Fruit fly (Drosophila melanogaster) whole organism, embryonic: ENCODE data around the gene CG46465.

Experiments
- CG1024 ChIP-seq: fragments of 200-800 bp; sonication (Bioruptor generic); IDR thresholded peaks from 2 replicates; pipeline ENCODE4 v1.3.6; 2022; ENCODE audit warnings: missing biosample characterization, missing genetic modification characterization
- CG10979 ChIP-seq: fragments of 200-800 bp; sonication (Bioruptor generic); optimal IDR thresholded peaks from 2 replicates; lab custom pipeline; 2018; ENCODE audit warnings: missing biosample characterization, mild to moderate bottlenecking, missing genetic modification characterization, moderate library complexity
- CG11456 ChIP-seq: fragments of 200-800 bp; sonication (Bioruptor generic); IDR thresholded peaks from 3 replicates; pipeline ENCODE4 v1.3.6; 2022; ENCODE audit warnings: missing biosample characterization, missing genetic modification characterization
- CG12942 ChIP-seq: fragments of 200-800 bp; sonication (Bioruptor generic); optimal IDR thresholded peaks from 3 replicates; lab custom pipeline; 2016; ENCODE audit warnings: missing biosample characterization, missing genetic modification characterization
- CG13775 ChIP-seq: fragments of 200-800 bp; sonication (Bioruptor generic); optimal IDR thresholded peaks from 3 replicates; lab custom pipeline; 2017; ENCODE audit warnings: missing biosample characterization, mild to moderate bottlenecking, missing genetic modification characterization
- CG15073 ChIP-seq: fragments of 200-800 bp; sonication (Bioruptor generic); optimal IDR thresholded peaks from 2 replicates; lab custom pipeline; 2016; ENCODE audit warnings: missing biosample characterization, missing genetic modification characterization
- CG17359 ChIP-seq: fragments of 200-800 bp; sonication (Bioruptor generic); optimal IDR thresholded peaks from 3 replicates; lab custom pipeline; 2018; ENCODE audit warnings: missing biosample characterization, mild to moderate bottlenecking, missing genetic modification characterization, moderate library complexity
- CG17361 ChIP-seq: fragments of 200-800 bp; sonication (Bioruptor generic); IDR thresholded peaks from 3 replicates; pipeline ENCODE4 v1.3.6; 2022; ENCODE audit warnings: missing biosample characterization, missing genetic modification characterization
- CG18619 ChIP-seq: fragments of 200-800 bp; sonication (Bioruptor generic); optimal IDR thresholded peaks from 3 replicates; lab custom pipeline; 2017; ENCODE audit warnings: missing biosample characterization, mild to moderate bottlenecking, missing genetic modification characterization
- CG3163 ChIP-seq: fragments of 200-800 bp; sonication (Bioruptor generic); optimal IDR thresholded peaks from 3 replicates; lab custom pipeline; 2016; ENCODE audit warnings: missing biosample characterization, missing genetic modification characterization
- CG32767 ChIP-seq: fragments of 200-800 bp; sonication (Bioruptor generic); IDR thresholded peaks from 2 replicates; pipeline ENCODE4 v1.3.6; 2022; ENCODE audit warnings: missing biosample characterization, missing genetic modification characterization
- CG3281 ChIP-seq: fragments of 200-800 bp; sonication (Bioruptor generic); optimal IDR thresholded peaks from 3 replicates; lab custom pipeline; 2017; ENCODE audit warnings: missing biosample characterization, mild to moderate bottlenecking, missing genetic modification characterization
- CG34422 ChIP-seq: fragments of 200-800 bp; sonication (Bioruptor generic); IDR thresholded peaks from 3 replicates; pipeline ENCODE4 v1.3.6; 2022; ENCODE audit warnings: missing biosample characterization, missing genetic modification characterization
- CG4282 ChIP-seq: fragments of 200-800 bp; sonication (Bioruptor generic); optimal IDR thresholded peaks from 2 replicates; lab custom pipeline; 2016; ENCODE audit warnings: missing biosample characterization, missing genetic modification characterization
- CG4820 ChIP-seq: fragments of 200-800 bp; sonication (Bioruptor generic); optimal IDR thresholded peaks from 3 replicates; lab custom pipeline; 2016; ENCODE audit warnings: missing biosample characterization, missing genetic modification characterization
- CG6254 ChIP-seq: fragments of 200-800 bp; sonication (Bioruptor generic); optimal IDR thresholded peaks from 3 replicates; lab custom pipeline; 2017; ENCODE audit warnings: mild to moderate bottlenecking, missing biosample characterization, missing genetic modification reagents, missing genetic modification characterization
- Chrac-16 ChIP-seq: fragments of 200-800 bp; sonication (Bioruptor generic); optimal IDR thresholded peaks from 3 replicates; lab custom pipeline; 2016; ENCODE audit warnings: missing biosample characterization, missing genetic modification characterization
- Dek ChIP-seq: fragments of 200-800 bp; sonication (Bioruptor generic); optimal IDR thresholded peaks from 3 replicates; lab custom pipeline; 2019; ENCODE audit warnings: missing biosample characterization, mild to moderate bottlenecking, missing genetic modification characterization, moderate library complexity
- Dip3 ChIP-seq: fragments of 200-800 bp; sonication (Bioruptor generic); optimal IDR thresholded peaks from 3 replicates; lab custom pipeline; 2016; ENCODE audit warnings: missing biosample characterization, missing genetic modification characterization
- Doc3 ChIP-seq: fragments of 200-800 bp; sonication (Bioruptor generic); IDR thresholded peaks from 3 replicates; pipeline ENCODE4 v1.3.6; 2022; ENCODE audit warnings: missing biosample characterization, missing genetic modification characterization; ENCODE audit not compliant: partially characterized antibody
- E2f1 ChIP-seq: fragments of 200-800 bp; sonication (Bioruptor generic); IDR thresholded peaks from 2 replicates; pipeline ENCODE4 v1.3.6; 2022; ENCODE audit warnings: missing biosample characterization, missing genetic modification characterization
- Fer3 ChIP-seq: fragments of 200-800 bp; sonication (Bioruptor generic); optimal IDR thresholded peaks from 2 replicates; lab custom pipeline; 2018; ENCODE audit warnings: missing biosample characterization, mild to moderate bottlenecking, missing genetic modification characterization, moderate library complexity
- HLH54F ChIP-seq: fragments of 200-800 bp; sonication (Bioruptor generic); optimal IDR thresholded peaks from 3 replicates; lab custom pipeline; 2016; ENCODE audit warnings: missing biosample characterization, missing genetic modification characterization
- NC2α ChIP-seq: fragments of 200-800 bp; sonication (Bioruptor generic); optimal IDR thresholded peaks from 2 replicates; lab custom pipeline; 2016; ENCODE audit warnings: missing biosample characterization, missing genetic modification characterization
- NFAT ChIP-seq: fragments of 200-800 bp; sonication (Bioruptor generic); IDR thresholded peaks from 2 replicates; pipeline ENCODE4 v1.3.6; 2022; ENCODE audit warnings: missing biosample characterization, missing genetic modification characterization
- Taf1 ChIP-seq: fragments of 200-800 bp; sonication (Bioruptor generic); IDR thresholded peaks from 2 replicates; pipeline ENCODE4 v1.3.6; 2022; ENCODE audit warnings: missing biosample characterization, missing genetic modification characterization
- Tbp ChIP-seq: fragments of >200 bp; optimal IDR thresholded peaks from 2 replicates; lab custom pipeline; 2018; ENCODE audit warnings: missing biosample characterization, missing genetic modification characterization
- ato ChIP-seq: fragments of 200-800 bp; sonication (Bioruptor generic); IDR thresholded peaks from 2 replicates; pipeline ENCODE4 v1.3.6; 2022; ENCODE audit warnings: missing biosample characterization, missing genetic modification characterization; ENCODE audit not compliant: partially characterized antibody
- az2 ChIP-seq: fragments of 200-800 bp; sonication (Bioruptor generic); optimal IDR thresholded peaks from 3 replicates; lab custom pipeline; 2016; ENCODE audit warnings: missing biosample characterization, missing genetic modification characterization
- bab2 ChIP-seq: fragments of 200-800 bp; sonication (Bioruptor generic); optimal IDR thresholded peaks from 2 replicates; lab custom pipeline; 2016; ENCODE audit warnings: missing biosample characterization, missing genetic modification characterization
- bsh ChIP-seq, 2 experiments: fragments of 200-800 bp; sonication (Bioruptor generic); optimal IDR thresholded peaks; 2 replicates each; lab custom pipeline; 2017 to 2018; ENCODE audit warnings: mild to moderate bottlenecking in 2 of 2, missing biosample characterization in 2 of 2, missing genetic modification characterization in 2 of 2, moderate library complexity in 1 of 2
- cad ChIP-seq: fragments of >200 bp; optimal IDR thresholded peaks from 2 replicates; lab custom pipeline; 2017; ENCODE audit warnings: missing biosample characterization, missing genetic modification characterization
- crp ChIP-seq, 2 experiments: fragments of 200-800 bp; sonication (Bioruptor generic); optimal IDR thresholded peaks; 2 replicates in 1 of 2; 3 replicates in 1 of 2; lab custom pipeline; 2017; ENCODE audit warnings: missing biosample characterization in 2 of 2, missing genetic modification characterization in 2 of 2, mild to moderate bottlenecking in 1 of 2, moderate library complexity in 1 of 2
- cwo ChIP-seq: fragments of 200-800 bp; sonication (Bioruptor generic); optimal IDR thresholded peaks from 3 replicates; lab custom pipeline; 2017; ENCODE audit warnings: missing biosample characterization, missing genetic modification characterization, mild to moderate bottlenecking, moderate library complexity, missing genetic modification reagents
- dmrt11E ChIP-seq: fragments of 200-800 bp; sonication (Bioruptor generic); optimal IDR thresholded peaks from 3 replicates; lab custom pipeline; 2018; ENCODE audit warnings: missing biosample characterization, mild to moderate bottlenecking, missing genetic modification characterization, moderate library complexity
- dpn ChIP-seq, 2 experiments: fragments of 200-800 bp; sonication (Bioruptor generic); optimal IDR thresholded peaks; 3 replicates each; lab custom pipeline; 2016; ENCODE audit warnings: missing biosample characterization in 2 of 2, missing genetic modification characterization in 2 of 2
- en ChIP-seq: fragments of 200-800 bp; sonication (Bioruptor generic); optimal IDR thresholded peaks from 2 replicates; lab custom pipeline; 2016; ENCODE audit warnings: missing biosample characterization, missing genetic modification characterization
- gfzf ChIP-seq: fragments of 200-800 bp; sonication (Bioruptor generic); optimal IDR thresholded peaks from 2 replicates; lab custom pipeline; 2016; ENCODE audit warnings: missing biosample characterization, mild to moderate bottlenecking, missing genetic modification characterization, moderate library complexity
- gsb ChIP-seq: fragments of 200-800 bp; sonication (Bioruptor generic); IDR thresholded peaks from 2 replicates; pipeline ENCODE4 v1.3.6; 2022; ENCODE audit warnings: missing biosample characterization, missing genetic modification characterization
- hth ChIP-seq: fragments of >200 bp; optimal IDR thresholded peaks from 2 replicates; lab custom pipeline; 2017; ENCODE audit warnings: inconsistent platforms
- inv ChIP-seq: fragments of 200-800 bp; sonication (Bioruptor generic); IDR thresholded peaks from 2 replicates; pipeline ENCODE4 v1.3.6; 2022; ENCODE audit warnings: missing biosample characterization, missing genetic modification characterization; ENCODE audit not compliant: partially characterized antibody
- luna ChIP-seq: fragments of 200-800 bp; sonication (Bioruptor generic); optimal IDR thresholded peaks from 2 replicates; lab custom pipeline; 2016; ENCODE audit warnings: missing biosample characterization, missing genetic modification characterization
- pfk ChIP-seq: fragments of 200-800 bp; sonication (Bioruptor generic); optimal IDR thresholded peaks from 2 replicates; lab custom pipeline; 2018; ENCODE audit warnings: missing biosample characterization, mild to moderate bottlenecking, missing genetic modification characterization, moderate library complexity
- rib ChIP-seq: fragments of 200-800 bp; sonication (Bioruptor generic); IDR thresholded peaks from 2 replicates; pipeline ENCODE4 v1.3.6; 2022; ENCODE audit warnings: missing biosample characterization, missing genetic modification characterization
- sc ChIP-seq, 3 experiments: fragments of >200 bp in 2 of 3; fragments of 200-800 bp in 1 of 3; sonication (Bioruptor generic) in 1 of 3; optimal IDR thresholded peaks; 2 replicates in 2 of 3; 3 replicates in 1 of 3; lab custom pipeline; 2017; ENCODE audit warnings: mild to moderate bottlenecking in 1 of 3, missing biosample characterization in 1 of 3, missing genetic modification characterization in 1 of 3, missing genetic modification reagents in 1 of 3
- schlank ChIP-seq: fragments of 200-800 bp; sonication (Bioruptor generic); optimal IDR thresholded peaks from 2 replicates; lab custom pipeline; 2018; ENCODE audit warnings: missing biosample characterization, mild to moderate bottlenecking, missing genetic modification characterization
- sqz ChIP-seq: fragments of 200-800 bp; sonication (Bioruptor generic); optimal IDR thresholded peaks from 3 replicates; lab custom pipeline; 2018; ENCODE audit warnings: missing biosample characterization, mild to moderate bottlenecking, missing genetic modification characterization
- vnd ChIP-seq: fragments of 200-800 bp; sonication (Bioruptor generic); IDR thresholded peaks from 3 replicates; pipeline ENCODE4 v1.3.6; 2022; ENCODE audit warnings: missing biosample characterization, missing genetic modification characterization; ENCODE audit not compliant: partially characterized antibody
- vvl ChIP-seq: fragments of 200-800 bp; sonication (Bioruptor generic); IDR thresholded peaks from 2 replicates; pipeline ENCODE4 v1.3.6; 2022; ENCODE audit warnings: missing biosample characterization, missing genetic modification characterization

The CG46465 gene

DNA sequence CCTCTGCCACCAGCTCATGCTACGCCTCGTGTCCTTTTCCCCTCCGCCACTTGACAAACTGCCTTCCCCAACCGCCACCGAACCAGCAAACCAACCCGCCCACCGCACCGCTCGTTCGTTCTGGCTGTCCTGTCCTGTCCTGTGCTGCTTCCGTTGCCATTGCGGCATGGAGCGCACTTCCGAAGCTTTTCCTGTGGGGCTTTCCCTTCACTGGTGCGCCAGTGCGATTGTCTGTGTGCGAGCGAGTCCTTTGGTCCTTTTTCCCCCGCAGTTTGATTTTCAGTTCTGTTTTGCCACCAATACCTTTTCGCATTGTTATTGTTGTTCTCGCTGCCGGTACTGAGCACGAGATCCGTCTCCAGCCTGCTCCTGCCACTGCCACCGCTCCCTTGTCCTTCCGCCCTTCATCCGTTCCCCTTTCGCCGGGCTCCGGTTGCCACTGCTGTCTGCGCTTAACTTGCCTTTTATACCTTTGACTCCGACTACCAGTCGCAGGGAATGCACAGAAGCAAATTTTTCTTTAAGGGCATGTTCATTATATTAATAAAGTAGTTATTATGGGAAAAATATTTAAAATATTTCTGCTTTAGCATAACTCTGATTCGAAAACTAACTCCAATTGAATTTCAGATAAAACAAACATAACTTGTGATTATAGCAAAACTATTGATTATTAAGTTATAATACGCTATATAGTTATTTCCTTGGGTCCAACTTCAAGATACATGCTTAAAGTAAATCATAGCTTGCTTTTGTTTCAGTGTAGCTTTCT lies 31.9 kb downstream of the CG46465 start (continued):
- TF ChIP-seq Fer3 (tag; lab: Kevin White, UChicago) (peak; percentile 77), CG34422 (no peak), CG10979 (tag; lab: Kevin White, UChicago) (peak; percentile 69), rib (GFP tag; lab: Robert Waterston, UW) (no peak), cad (no peak), Chrac-16 (GFP tag; lab: Kevin White, UChicago) (peak; percentile 22), vvl (no peak), CG12942 (GFP tag; lab: Kevin White, UChicago) (peak; percentile 35), NC2α (GFP tag; lab: Kevin White, UChicago) (no peak), CG4820 (GFP tag; lab: Kevin White, UChicago) (peak; percentile 32), CG3163 (GFP tag; lab: Kevin White, UChicago) (no peak), ato (no peak), CG17359 (tag; lab: Kevin White, UChicago) (peak; percentile 72), CG11456 (GFP tag; lab: Robert Waterston, UW) (peak; percentile 55; the same call in 1 of the 3 replicates), bab2 (GFP tag; lab: Kevin White, UChicago) (peak; percentile 5), CG15073 (GFP tag; lab: Kevin White, UChicago) (no peak), gfzf (GFP tag; lab: Kevin White, UChicago) (no peak), CG4282 (GFP tag; lab: Kevin White, UChicago) (no peak), CG1024 (GFP tag; lab: Robert Waterston, UW) (no peak), az2 (GFP tag; lab: Kevin White, UChicago) (peak; percentile 45), dmrt11E (no peak), sc (optimal IDR thresholded peaks at IDR 0.05; lab: Kevin White, UChicago) (no peak), sc (GFP tag; optimal IDR thresholded peaks at IDR 0.05; lab: Kevin White, UChicago) (peak; percentile 21), Taf1 (GFP tag; lab: Robert Waterston, UW) (no peak), CG6254 (GFP tag; lab: Kevin White, UChicago) (peak; percentile 4), en (GFP tag; lab: Kevin White, UChicago) (no peak), crp (GFP tag; optimal IDR thresholded peaks at IDR 0.05; lab: Kevin White, UChicago) (peak in 1 of 2 experiments; percentile 15), dpn (GFP tag; optimal IDR thresholded peaks at IDR 0.05; lab: Kevin White, UChicago) (peak; percentile 27 to 43), inv (GFP tag; lab: Robert Waterston, UW) (no peak), HLH54F (no peak), sqz (GFP tag; lab: Kevin White, UChicago) (peak; percentile 39), Tbp (GFP tag; lab: Kevin White, UChicago) (no peak), vnd (GFP tag; lab: Robert Waterston, UW) (no peak), CG3281 (GFP tag; lab: Kevin White, UChicago) (peak; percentile 83), E2f1 (GFP tag; lab: Robert Waterston, UW) (peak; percentile 7; the same call in 1 of the 2 replicates), CG17361 (peak; percentile 89), schlank (peak; percentile 21), luna (no peak), gsb (GFP tag; lab: Robert Waterston, UW) (no peak), cwo (GFP tag; lab: Kevin White, UChicago) (peak; percentile 73), Doc3 (no peak), pfk (no peak), CG18619 (GFP tag; lab: Kevin White, UChicago) (peak; percentile 70), Dip3 (no peak), bsh (GFP tag; optimal IDR thresholded peaks at IDR 0.05; lab: Kevin White, UChicago) (peak in 1 of 2 experiments; percentile 64), CG13775 (GFP tag; lab: Kevin White, UChicago) (peak; percentile 57), CG32767 (GFP tag; lab: Robert Waterston, UW) (no peak), NFAT (GFP tag; lab: Robert Waterston, UW) (no peak), hth (lab: Kevin White, UChicago) (no peak), Dek (tag; lab: Kevin White, UChicago) (peak; percentile 74)
